Worm (Caenorhabditis elegans): ENCODE results near the gene ckb-3.

ce11 chrIII:4405986-4406385 is 35.3 kb downstream of the ckb-3 start, which contains the start of gene rnp-4:
- no peak for TF ChIP-seq nhr-76 (tag; optimal IDR thresholded peaks at IDR 0.05)
- no peak for TF ChIP-seq nhr-12 (tag; optimal IDR thresholded peaks at IDR 0.05)
